Fruit fly (Drosophila melanogaster) whole organism, embryonic: Measurements from ENCODE around the gene CG43439.

Experiments
- Ada2b ChIP-seq: fragments of 200-800 bp; sonication (Bioruptor generic); IDR thresholded peaks from 2 replicates; pipeline ENCODE4 v1.3.6; 2022; ENCODE audit warnings: missing biosample characterization, missing genetic modification characterization
- B-H1 ChIP-seq: fragments of 200-800 bp; sonication (Bioruptor generic); IDR thresholded peaks from 3 replicates; pipeline ENCODE4 v1.3.6; 2022; ENCODE audit warnings: missing biosample characterization, missing genetic modification characterization
- CG1024 ChIP-seq: fragments of 200-800 bp; sonication (Bioruptor generic); IDR thresholded peaks from 2 replicates; pipeline ENCODE4 v1.3.6; 2022; ENCODE audit warnings: missing biosample characterization, missing genetic modification characterization
- CG10462 ChIP-seq: fragments of 200-800 bp; sonication (Bioruptor generic); optimal IDR thresholded peaks from 2 replicates; lab custom pipeline; 2016; ENCODE audit warnings: missing biosample characterization, missing genetic modification characterization
- CG10959 ChIP-seq: fragments of 200-800 bp; sonication (Bioruptor generic); IDR thresholded peaks from 2 replicates; pipeline ENCODE4 v1.3.6; 2022; ENCODE audit warnings: missing biosample characterization, missing genetic modification characterization
- CG13775 ChIP-seq: fragments of 200-800 bp; sonication (Bioruptor generic); optimal IDR thresholded peaks from 3 replicates; lab custom pipeline; 2017; ENCODE audit warnings: missing biosample characterization, mild to moderate bottlenecking, missing genetic modification characterization
- CG15269 ChIP-seq: fragments of 200-800 bp; sonication (Bioruptor generic); optimal IDR thresholded peaks from 2 replicates; lab custom pipeline; 2018; ENCODE audit warnings: missing biosample characterization, mild to moderate bottlenecking, missing genetic modification characterization, moderate library complexity
- CG1602 ChIP-seq: fragments of 200-800 bp; sonication (Bioruptor generic); optimal IDR thresholded peaks from 3 replicates; lab custom pipeline; 2016; ENCODE audit warnings: missing biosample characterization, missing genetic modification characterization
- CG17385 ChIP-seq: fragments of 200-800 bp; sonication (Bioruptor generic); optimal IDR thresholded peaks from 3 replicates; lab custom pipeline; 2018; ENCODE audit warnings: missing biosample characterization, mild to moderate bottlenecking, missing genetic modification characterization
- CG17612 ChIP-seq: fragments of 200-800 bp; sonication (Bioruptor generic); IDR thresholded peaks from 2 replicates; pipeline ENCODE4 v1.3.6; 2022; ENCODE audit warnings: missing biosample characterization, missing genetic modification characterization
- CG2120 ChIP-seq: fragments of 200-800 bp; sonication (Bioruptor generic); optimal IDR thresholded peaks from 3 replicates; lab custom pipeline; 2016; ENCODE audit warnings: missing biosample characterization, missing genetic modification characterization
- CG3847 ChIP-seq: fragments of 200-800 bp; sonication (Bioruptor generic); IDR thresholded peaks from 2 replicates; pipeline ENCODE4 v1.3.6; 2022; ENCODE audit warnings: missing biosample characterization, missing genetic modification characterization
- CG4404 ChIP-seq: fragments of 200-800 bp; sonication (Bioruptor generic); IDR thresholded peaks from 2 replicates; pipeline ENCODE4 v1.3.6; 2022; ENCODE audit warnings: missing biosample characterization, missing genetic modification characterization
- CG4820 ChIP-seq: fragments of 200-800 bp; sonication (Bioruptor generic); optimal IDR thresholded peaks from 3 replicates; lab custom pipeline; 2016; ENCODE audit warnings: missing biosample characterization, missing genetic modification characterization
- CG6813 ChIP-seq: fragments of 200-800 bp; sonication (Bioruptor generic); optimal IDR thresholded peaks from 2 replicates; lab custom pipeline; 2017; ENCODE audit warnings: missing biosample characterization, missing genetic modification characterization, mild to moderate bottlenecking, moderate library complexity, missing genetic modification reagents
- CG7556 ChIP-seq: fragments of 200-800 bp; sonication (Bioruptor generic); optimal IDR thresholded peaks from 2 replicates; lab custom pipeline; 2017; ENCODE audit warnings: missing biosample characterization, mild to moderate bottlenecking, missing genetic modification characterization
- CG8388 ChIP-seq: fragments of 200-800 bp; sonication (Bioruptor generic); optimal IDR thresholded peaks from 2 replicates; lab custom pipeline; 2019; ENCODE audit warnings: missing biosample characterization, mild to moderate bottlenecking, missing genetic modification characterization, moderate library complexity
- Dek ChIP-seq: fragments of 200-800 bp; sonication (Bioruptor generic); optimal IDR thresholded peaks from 3 replicates; lab custom pipeline; 2019; ENCODE audit warnings: missing biosample characterization, mild to moderate bottlenecking, missing genetic modification characterization, moderate library complexity
- E2f2 ChIP-seq: fragments of 200-800 bp; sonication (Bioruptor generic); IDR thresholded peaks from 2 replicates; pipeline ENCODE4 v1.3.6; 2022; ENCODE audit warnings: missing biosample characterization, missing genetic modification characterization
- Hmr ChIP-seq: fragments of 200-800 bp; sonication (Bioruptor generic); optimal IDR thresholded peaks from 3 replicates; lab custom pipeline; 2017; ENCODE audit warnings: mild to moderate bottlenecking, missing biosample characterization, missing genetic modification reagents, missing genetic modification characterization
- Hr3 ChIP-seq: fragments of 200-800 bp; sonication (Bioruptor generic); optimal IDR thresholded peaks from 3 replicates; lab custom pipeline; 2016; ENCODE audit warnings: missing biosample characterization, missing genetic modification characterization
- NFAT ChIP-seq: fragments of 200-800 bp; sonication (Bioruptor generic); IDR thresholded peaks from 2 replicates; pipeline ENCODE4 v1.3.6; 2022; ENCODE audit warnings: missing biosample characterization, missing genetic modification characterization
- Nf-YB ChIP-seq: fragments of 200-800 bp; sonication (Bioruptor generic); optimal IDR thresholded peaks from 3 replicates; lab custom pipeline; 2019; ENCODE audit warnings: missing biosample characterization, mild to moderate bottlenecking, missing genetic modification characterization, moderate library complexity
- Rfx ChIP-seq: fragments of 200-800 bp; sonication (Bioruptor generic); IDR thresholded peaks from 2 replicates; pipeline ENCODE4 v1.3.6; 2022; ENCODE audit warnings: missing biosample characterization, missing genetic modification characterization
- Six4 ChIP-seq: fragments of 200-800 bp; sonication (Bioruptor generic); optimal IDR thresholded peaks from 2 replicates; lab custom pipeline; 2016; ENCODE audit warnings: missing biosample characterization, missing genetic modification characterization
- Vsx1 ChIP-seq: fragments of 200-800 bp; sonication (Bioruptor generic); optimal IDR thresholded peaks from 2 replicates; lab custom pipeline; 2017; ENCODE audit warnings: missing biosample characterization, mild to moderate bottlenecking, missing genetic modification characterization, missing genetic modification reagents
- ap ChIP-seq: fragments of 200-800 bp; sonication (Bioruptor generic); IDR thresholded peaks from 2 replicates; pipeline ENCODE4 v1.3.6; 2022; ENCODE audit warnings: missing biosample characterization, missing genetic modification characterization
- cas ChIP-seq: fragments of 200-800 bp; sonication (Bioruptor generic); IDR thresholded peaks from 2 replicates; pipeline ENCODE4 v1.3.6; 2022; ENCODE audit warnings: missing biosample characterization, missing genetic modification characterization
- ci ChIP-seq: fragments of 200-800 bp; sonication (Bioruptor generic); IDR thresholded peaks from 3 replicates; pipeline ENCODE4 v1.3.6; 2022; ENCODE audit warnings: missing biosample characterization, missing genetic modification characterization
- crc ChIP-seq: fragments of 200-800 bp; sonication (Bioruptor generic); optimal IDR thresholded peaks from 2 replicates; lab custom pipeline; 2016; ENCODE audit warnings: missing biosample characterization, missing genetic modification characterization
- croc ChIP-seq: fragments of 200-800 bp; sonication (Bioruptor generic); conservative IDR thresholded peaks from 3 replicates; pipeline ENCODE4 v1.3.6; 2022; ENCODE audit warnings: missing biosample characterization, missing genetic modification characterization
- cwo ChIP-seq: fragments of 200-800 bp; sonication (Bioruptor generic); optimal IDR thresholded peaks from 3 replicates; lab custom pipeline; 2017; ENCODE audit warnings: missing biosample characterization, missing genetic modification characterization, mild to moderate bottlenecking, moderate library complexity, missing genetic modification reagents
- dati ChIP-seq: fragments of 200-800 bp; sonication (Bioruptor generic); IDR thresholded peaks from 2 replicates; pipeline ENCODE4 v1.3.6; 2022; ENCODE audit warnings: missing biosample characterization, missing genetic modification characterization
- dmrt99B ChIP-seq: fragments of 200-800 bp; sonication (Bioruptor generic); optimal IDR thresholded peaks from 2 replicates; lab custom pipeline; 2018; ENCODE audit warnings: missing biosample characterization, mild to moderate bottlenecking, missing genetic modification characterization, moderate library complexity
- fd3F ChIP-seq: fragments of 200-800 bp; sonication (Bioruptor generic); optimal IDR thresholded peaks from 2 replicates; lab custom pipeline; 2018; ENCODE audit warnings: missing biosample characterization, mild to moderate bottlenecking, missing genetic modification characterization, moderate library complexity
- gce ChIP-seq: fragments of 200-800 bp; sonication (Bioruptor generic); IDR thresholded peaks from 3 replicates; pipeline ENCODE4 v1.3.6; 2022; ENCODE audit warnings: missing biosample characterization, missing genetic modification characterization
- hkb ChIP-seq, 2 experiments: fragments of 200-800 bp in 1 of 2; fragments of >200 bp in 1 of 2; sonication (Bioruptor generic) in 1 of 2; IDR thresholded peaks in 1 of 2; optimal IDR thresholded peaks in 1 of 2; 2 replicates each; pipeline versions ENCODE4 v1.3.6 to Lab custom; 2017 to 2022; ENCODE audit warnings: missing biosample characterization in 1 of 2, missing genetic modification characterization in 1 of 2
- ken ChIP-seq: fragments of 200-800 bp; sonication (Bioruptor generic); IDR thresholded peaks from 3 replicates; pipeline ENCODE4 v1.3.6; 2022; ENCODE audit warnings: missing biosample characterization, missing genetic modification characterization
- klu ChIP-seq: fragments of 200-800 bp; sonication (Bioruptor generic); IDR thresholded peaks from 2 replicates; pipeline ENCODE4 v1.3.6; 2022; ENCODE audit warnings: missing biosample characterization, missing genetic modification characterization
- lmd ChIP-seq: fragments of 200-800 bp; sonication (Bioruptor generic); IDR thresholded peaks from 2 replicates; pipeline ENCODE4 v1.3.6; 2022; ENCODE audit warnings: missing biosample characterization, missing genetic modification characterization
- nom ChIP-seq: fragments of 200-800 bp; sonication (Bioruptor generic); optimal IDR thresholded peaks from 2 replicates; lab custom pipeline; 2017; ENCODE audit warnings: missing biosample characterization, missing genetic modification characterization, mild to moderate bottlenecking, moderate library complexity, missing genetic modification reagents
- oc ChIP-seq: fragments of 200-800 bp; sonication (Bioruptor generic); optimal IDR thresholded peaks from 2 replicates; lab custom pipeline; 2018; ENCODE audit warnings: missing biosample characterization, mild to moderate bottlenecking, missing genetic modification characterization, moderate library complexity
- org-1 ChIP-seq: fragments of 200-800 bp; sonication (Bioruptor generic); optimal IDR thresholded peaks from 2 replicates; lab custom pipeline; 2017; ENCODE audit warnings: missing biosample characterization, missing genetic modification characterization
- ro ChIP-seq: fragments of 200-800 bp; sonication (Bioruptor generic); IDR thresholded peaks from 2 replicates; pipeline ENCODE4 v1.3.6; 2022; ENCODE audit warnings: missing biosample characterization, missing genetic modification characterization
- sc ChIP-seq, 3 experiments: fragments of >200 bp in 2 of 3; fragments of 200-800 bp in 1 of 3; sonication (Bioruptor generic) in 1 of 3; optimal IDR thresholded peaks; 2 replicates in 2 of 3; 3 replicates in 1 of 3; lab custom pipeline; 2017; ENCODE audit warnings: mild to moderate bottlenecking in 1 of 3, missing biosample characterization in 1 of 3, missing genetic modification characterization in 1 of 3, missing genetic modification reagents in 1 of 3
- sisA ChIP-seq: fragments of 200-800 bp; sonication (Bioruptor generic); IDR thresholded peaks from 2 replicates; pipeline ENCODE4 v1.3.6; 2022; ENCODE audit warnings: missing biosample characterization, missing genetic modification characterization
- stc ChIP-seq: fragments of 200-800 bp; sonication (Bioruptor generic); IDR thresholded peaks from 2 replicates; pipeline ENCODE4 v1.3.6; 2022; ENCODE audit warnings: missing biosample characterization, missing genetic modification characterization
- tap ChIP-seq: fragments of 200-800 bp; optimal IDR thresholded peaks from 3 replicates; lab custom pipeline; 2019; ENCODE audit warnings: missing biosample characterization, mild to moderate bottlenecking, missing genetic modification characterization, moderate library complexity
- ttk ChIP-seq: fragments of 200-800 bp; sonication (Bioruptor generic); IDR thresholded peaks from 2 replicates; pipeline ENCODE4 v2.1.2; 2022; ENCODE audit warnings: missing biosample characterization, missing genetic modification characterization
- yki ChIP-seq: fragments of >200 bp; optimal IDR thresholded peaks from 3 replicates; lab custom pipeline; 2018

Gene CG43439

DNA sequence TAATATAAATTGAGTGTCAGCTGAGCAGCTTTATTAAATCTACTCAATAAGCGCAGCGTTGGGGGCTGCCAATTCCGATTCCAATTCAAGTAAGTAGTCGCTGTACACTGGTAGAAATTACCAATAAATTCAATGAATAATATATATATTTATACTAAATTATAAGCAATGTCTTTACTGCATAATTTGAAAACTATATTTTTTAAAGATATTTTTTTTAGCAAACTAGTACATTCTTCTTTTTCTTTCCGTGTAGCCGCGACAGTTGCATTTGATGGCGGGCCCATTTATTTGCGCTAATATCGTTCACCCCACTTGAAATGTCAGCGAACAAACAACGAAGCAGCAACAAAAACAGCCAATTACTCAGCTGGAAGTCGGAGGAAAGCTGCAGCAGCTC lies 7.0 kb downstream of the CG43439 start (continued):
- TF ChIP-seq hkb (optimal IDR thresholded peaks at IDR 0.05; lab: Kevin White, UChicago): no peak
- TF ChIP-seq hkb (GFP tag; IDR thresholded peaks at IDR 0.05; lab: Robert Waterston, UW): peak; percentile 79
- no peak for TF ChIP-seq crc (GFP tag; lab: Kevin White, UChicago)
- TF ChIP-seq CG2120 (GFP tag; lab: Kevin White, UChicago): no peak
- peak; percentile 60 for TF ChIP-seq CG15269 (tag; lab: Kevin White, UChicago)
- TF ChIP-seq Ada2b: peak; percentile 66; the same call in 1 of the 2 replicates
- no peak for TF ChIP-seq klu (GFP tag; lab: Robert Waterston, UW)
- peak; percentile 40; the same call in 2 of the 3 replicates for TF ChIP-seq croc (GFP tag; lab: Robert Waterston, UW)
- peak; percentile 58 for TF ChIP-seq lmd (GFP tag; lab: Robert Waterston, UW)
- peak; percentile 31 for TF ChIP-seq CG4820 (GFP tag; lab: Kevin White, UChicago)
- peak; percentile 58 for TF ChIP-seq CG13775 (GFP tag; lab: Kevin White, UChicago)
- peak; percentile 60 for TF ChIP-seq Six4 (GFP tag; lab: Kevin White, UChicago)
- 0 out of 2 replicates have a peak, but pooled peaks have one; percentile 7 for TF ChIP-seq cas (GFP tag; lab: Robert Waterston, UW)
- peak; percentile 29 for TF ChIP-seq Hr3
- TF ChIP-seq ttk: peak; percentile 58; the same call in 1 of the 2 replicates
- peak; percentile 71 for TF ChIP-seq sisA
- peak; percentile 26 for TF ChIP-seq tap (tag; lab: Kevin White, UChicago)
- no peak for TF ChIP-seq NFAT (GFP tag; lab: Robert Waterston, UW)
- peak; percentile 65 for TF ChIP-seq CG10959 (GFP tag; lab: Robert Waterston, UW)
- TF ChIP-seq ci (GFP tag; lab: Robert Waterston, UW): peak; percentile 75
- no peak for TF ChIP-seq dati
- peak; percentile 74 for TF ChIP-seq dmrt99B (tag; lab: Kevin White, UChicago)
- TF ChIP-seq Dek (tag; lab: Kevin White, UChicago): peak; percentile 42
- peak; percentile 9 for TF ChIP-seq fd3F (GFP tag; lab: Kevin White, UChicago)
- TF ChIP-seq CG3847 (GFP tag; lab: Robert Waterston, UW): peak; percentile 19; the same call in 1 of the 2 replicates
- TF ChIP-seq sc (optimal IDR thresholded peaks at IDR 0.05; lab: Kevin White, UChicago): no peak
- TF ChIP-seq sc (GFP tag; optimal IDR thresholded peaks at IDR 0.05; lab: Kevin White, UChicago): peak; percentile 46
- TF ChIP-seq yki (lab: Kevin White, UChicago): no peak
- peak; percentile 52 for TF ChIP-seq B-H1 (GFP tag; lab: Robert Waterston, UW)
- peak; percentile 28; the same call in 1 of the 2 replicates for TF ChIP-seq E2f2 (GFP tag; lab: Robert Waterston, UW)
- 0 out of 2 replicates have a peak, but pooled peaks have one; percentile 29 for TF ChIP-seq CG4404 (GFP tag; lab: Robert Waterston, UW)
- peak; percentile 1 for TF ChIP-seq Nf-YB
- 0 out of 2 replicates have a peak, but pooled peaks have one; percentile 7 for TF ChIP-seq CG17612 (GFP tag; lab: Robert Waterston, UW)
- TF ChIP-seq Hmr (GFP tag; lab: Kevin White, UChicago): peak; percentile 25
- TF ChIP-seq Vsx1 (GFP tag; lab: Kevin White, UChicago): peak; percentile 35
- TF ChIP-seq CG8388: peak; percentile 65
- peak; percentile 43 for TF ChIP-seq cwo (GFP tag; lab: Kevin White, UChicago)
- peak; percentile 53 for TF ChIP-seq CG6813 (GFP tag; lab: Kevin White, UChicago)
- 0 out of 3 replicates have a peak, but pooled peaks have one; percentile 16 for TF ChIP-seq gce (GFP tag; lab: Robert Waterston, UW)
- peak; percentile 41; the same call in 1 of the 2 replicates for TF ChIP-seq ap (GFP tag; lab: Robert Waterston, UW)
- peak; percentile 58; the same call in 1 of the 3 replicates for TF ChIP-seq ken (GFP tag; lab: Robert Waterston, UW)
- peak; percentile 9 for TF ChIP-seq org-1 (GFP tag; lab: Kevin White, UChicago)
- TF ChIP-seq Rfx: peak; percentile 46
- peak; percentile 40 for TF ChIP-seq CG7556 (GFP tag; lab: Kevin White, UChicago)
- peak; percentile 22; the same call in 1 of the 2 replicates for TF ChIP-seq stc (GFP tag; lab: Robert Waterston, UW)
- peak; percentile 20 for TF ChIP-seq nom (GFP tag; lab: Kevin White, UChicago)
- TF ChIP-seq oc (tag; lab: Kevin White, UChicago): peak; percentile 37
- TF ChIP-seq CG10462 (GFP tag; lab: Kevin White, UChicago): peak; percentile 29
- 0 out of 2 replicates have a peak, but pooled peaks have one; percentile 25 for TF ChIP-seq CG1024 (GFP tag; lab: Robert Waterston, UW)
- TF ChIP-seq CG17385 (GFP tag; lab: Kevin White, UChicago): peak; percentile 61
- TF ChIP-seq ro (GFP tag; lab: Robert Waterston, UW): no peak
- peak; percentile 39 for TF ChIP-seq CG1602 (GFP tag; lab: Kevin White, UChicago)
